Worm (Caenorhabditis elegans) whole organism, L2 larva: ENCODE data around the gene col-87.

Experiments used
- ama-1 ChIP-seq: fragments of 150-350 bp; optimal IDR thresholded peaks from 2 replicates; lab custom pipeline; 2018; ENCODE audit warnings: inconsistent platforms
- blmp-1 ChIP-seq: sonication (generic microtip); optimal IDR thresholded peaks from 2 replicates; lab custom pipeline; 2017; ENCODE audit warnings: missing genetic modification characterization, mild to moderate bottlenecking, missing compliant biosample characterization, antibody characterized with exemption, moderate library complexity; ENCODE audit not compliant: insufficient read depth
- lin-13 ChIP-seq: fragments of 150-350 bp; optimal IDR thresholded peaks from 2 replicates; lab custom pipeline; 2014; ENCODE audit warnings: missing biosample characterization, missing genetic modification reagents, missing genetic modification characterization
- mdl-1 ChIP-seq, 2 experiments: fragments of 150-350 bp in 1 of 2; sonication (generic microtip) in 1 of 2; optimal IDR thresholded peaks; 2 replicates each; lab custom pipeline; 2017; ENCODE audit warnings: missing biosample characterization in 2 of 2, missing genetic modification characterization in 2 of 2
- nhr-10 ChIP-seq: sonication (generic microtip); optimal IDR thresholded peaks from 2 replicates; lab custom pipeline; 2017; ENCODE audit warnings: missing biosample characterization, missing genetic modification characterization
- nhr-237 ChIP-seq: fragments of 150-350 bp; optimal IDR thresholded peaks from 2 replicates; lab custom pipeline; 2014; ENCODE audit warnings: missing biosample characterization, missing genetic modification characterization
- nhr-25 ChIP-seq: fragments of 150-350 bp; sonication (generic microtip); optimal IDR thresholded peaks from 3 replicates; lab custom pipeline; 2014; ENCODE audit warnings: missing biosample characterization, missing genetic modification characterization
- nhr-77 ChIP-seq: fragments of 150-350 bp; optimal IDR thresholded peaks from 2 replicates; lab custom pipeline; 2014; ENCODE audit warnings: missing biosample characterization, missing genetic modification characterization
- snpc-4 ChIP-seq: fragments of 150-350 bp; optimal IDR thresholded peaks from 2 replicates; lab custom pipeline; 2014; ENCODE audit warnings: missing biosample characterization, missing genetic modification characterization
- ztf-11 ChIP-seq: sonication (generic microtip); optimal IDR thresholded peaks from 2 replicates; lab custom pipeline; 2017; ENCODE audit warnings: missing biosample characterization, missing genetic modification characterization
- ztf-4 ChIP-seq: fragments of 150-350 bp; optimal IDR thresholded peaks from 2 replicates; lab custom pipeline; 2014; ENCODE audit warnings: missing biosample characterization, missing genetic modification characterization

DNA sequence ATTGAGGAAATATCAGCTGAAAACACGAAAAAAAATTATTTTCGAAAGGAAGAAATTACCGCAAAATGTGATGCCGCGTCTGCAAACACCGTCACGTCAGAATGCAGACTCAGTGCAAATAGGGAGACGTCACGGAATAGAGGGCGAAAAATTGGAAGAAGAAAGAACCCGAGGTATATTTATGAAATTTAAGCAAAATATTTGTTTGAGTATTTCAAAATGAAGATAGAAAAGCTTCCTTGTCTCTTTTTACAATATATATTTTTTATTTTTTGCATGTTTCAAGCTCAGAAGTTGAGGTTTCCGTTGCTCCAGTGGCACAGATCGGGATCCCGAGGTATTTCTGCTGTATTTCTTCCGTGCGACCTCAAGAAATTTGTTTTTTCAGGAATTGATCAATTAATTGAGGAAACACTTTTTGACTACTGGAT is 49.4 kb upstream of the col-87 start, which contains the start of gene W03H9.2:
- TF ChIP-seq blmp-1 (tag; lab: Kevin White, UChicago) (no peak), ztf-11 (tag; lab: Kevin White, UChicago) (no peak), ama-1 (lab: Kevin White, UChicago) (no peak), ztf-4 (tag; lab: Kevin White, UChicago) (no peak), nhr-10 (tag; lab: Kevin White, UChicago) (no peak), nhr-77 (tag; lab: Kevin White, UChicago) (peak; percentile 53), snpc-4 (tag; lab: Kevin White, UChicago) (no peak), nhr-237 (tag; lab: Kevin White, UChicago) (peak; percentile 45), lin-13 (GFP tag; lab: Kevin White, UChicago) (no peak), nhr-25 (tag; lab: Kevin White, UChicago) (peak; percentile 20), mdl-1 (tag; optimal IDR thresholded peaks at IDR 0.05; lab: Kevin White, UChicago) (no peak)
